Fruit fly (Drosophila melanogaster) whole organism, embryonic: ENCODE results near the gene CG9643.

Experiments
- Blimp-1 ChIP-seq: fragments of 200-800 bp; sonication (Bioruptor generic); optimal IDR thresholded peaks from 3 replicates; lab custom pipeline; 2018; ENCODE audit warnings: missing biosample characterization, missing genetic modification characterization, mild to moderate bottlenecking, moderate library complexity, missing genetic modification reagents
- CG12071 ChIP-seq: fragments of 200-800 bp; sonication (Bioruptor generic); optimal IDR thresholded peaks from 3 replicates; lab custom pipeline; 2018; ENCODE audit warnings: missing biosample characterization, mild to moderate bottlenecking, missing genetic modification characterization
- CG12659 ChIP-seq: fragments of 200-800 bp; sonication (Bioruptor generic); optimal IDR thresholded peaks from 3 replicates; lab custom pipeline; 2017; ENCODE audit warnings: mild to moderate bottlenecking, missing biosample characterization, missing genetic modification reagents, missing genetic modification characterization
- CG14014 ChIP-seq: fragments of 200-800 bp; sonication (Bioruptor generic); IDR thresholded peaks from 2 replicates; pipeline ENCODE4 v1.3.6; 2022; ENCODE audit warnings: missing biosample characterization, missing genetic modification characterization
- CG14667 ChIP-seq: fragments of 200-800 bp; sonication (Bioruptor generic); IDR thresholded peaks from 2 replicates; pipeline ENCODE4 v1.3.6; 2022; ENCODE audit warnings: missing biosample characterization, missing genetic modification characterization
- CG14965 ChIP-seq: fragments of 200-800 bp; sonication (Bioruptor generic); optimal IDR thresholded peaks from 2 replicates; lab custom pipeline; 2016; ENCODE audit warnings: missing biosample characterization, missing genetic modification characterization, borderline replicate concordance
- CG1603 ChIP-seq: fragments of 200-800 bp; sonication (Bioruptor generic); optimal IDR thresholded peaks from 2 replicates; lab custom pipeline; 2019; ENCODE audit warnings: missing biosample characterization, mild to moderate bottlenecking, missing genetic modification characterization, moderate library complexity
- CG17186 ChIP-seq: fragments of 200-800 bp; sonication (Bioruptor generic); optimal IDR thresholded peaks from 3 replicates; lab custom pipeline; 2017; ENCODE audit warnings: missing biosample characterization, missing genetic modification reagents, missing genetic modification characterization
- CG17328 ChIP-seq: fragments of 200-800 bp; sonication (Bioruptor generic); IDR thresholded peaks from 2 replicates; pipeline ENCODE4 v1.3.6; 2022; ENCODE audit warnings: missing biosample characterization, missing genetic modification characterization
- CG18476 ChIP-seq: fragments of 200-800 bp; sonication (Bioruptor generic); optimal IDR thresholded peaks from 2 replicates; lab custom pipeline; 2016; ENCODE audit warnings: missing biosample characterization, mild to moderate bottlenecking, missing genetic modification characterization
- CG2712 ChIP-seq: fragments of 200-800 bp; optimal IDR thresholded peaks from 3 replicates; lab custom pipeline; 2019; ENCODE audit warnings: missing biosample characterization, mild to moderate bottlenecking, missing genetic modification characterization, moderate library complexity
- CG34422 ChIP-seq: fragments of 200-800 bp; sonication (Bioruptor generic); IDR thresholded peaks from 3 replicates; pipeline ENCODE4 v1.3.6; 2022; ENCODE audit warnings: missing biosample characterization, missing genetic modification characterization
- CG6813 ChIP-seq: fragments of 200-800 bp; sonication (Bioruptor generic); optimal IDR thresholded peaks from 2 replicates; lab custom pipeline; 2017; ENCODE audit warnings: missing biosample characterization, missing genetic modification characterization, mild to moderate bottlenecking, moderate library complexity, missing genetic modification reagents
- CG7556 ChIP-seq: fragments of 200-800 bp; sonication (Bioruptor generic); optimal IDR thresholded peaks from 2 replicates; lab custom pipeline; 2017; ENCODE audit warnings: missing biosample characterization, mild to moderate bottlenecking, missing genetic modification characterization
- CkIIα-i1 ChIP-seq: fragments of 200-800 bp; sonication (Bioruptor generic); IDR thresholded peaks from 2 replicates; pipeline ENCODE4 v1.3.6; 2022; ENCODE audit warnings: missing biosample characterization, missing genetic modification characterization
- CrebB ChIP-seq: fragments of 200-800 bp; sonication (Bioruptor generic); optimal IDR thresholded peaks from 3 replicates; lab custom pipeline; 2018; ENCODE audit warnings: missing biosample characterization, mild to moderate bottlenecking, missing genetic modification characterization
- D ChIP-seq, 2 experiments: fragments of 200-800 bp in 1 of 2; fragments of >200 bp in 1 of 2; sonication (Bioruptor generic) in 1 of 2; optimal IDR thresholded peaks; 2 replicates in 1 of 2; 3 replicates in 1 of 2; lab custom pipeline; 2017; ENCODE audit warnings: mild to moderate bottlenecking in 1 of 2, missing biosample characterization in 1 of 2, missing genetic modification characterization in 1 of 2, missing genetic modification reagents in 1 of 2
- Drgx ChIP-seq: fragments of 200-800 bp; sonication (Bioruptor generic); IDR thresholded peaks from 2 replicates; pipeline ENCODE4 v1.3.6; 2022; ENCODE audit warnings: missing biosample characterization, missing genetic modification characterization
- H15 ChIP-seq: fragments of 200-800 bp; sonication (Bioruptor generic); IDR thresholded peaks from 3 replicates; pipeline ENCODE4 v1.3.6; 2022; ENCODE audit warnings: missing biosample characterization, missing genetic modification characterization
- Med ChIP-seq: fragments of 200-800 bp; sonication (Bioruptor generic); peaks from one replicate; lab custom pipeline; 2016; ENCODE audit warnings: missing biosample characterization, missing genetic modification characterization, mild to moderate bottlenecking, inconsistent platforms, moderate library complexity
- Rfx ChIP-seq: fragments of 200-800 bp; sonication (Bioruptor generic); IDR thresholded peaks from 2 replicates; pipeline ENCODE4 v1.3.6; 2022; ENCODE audit warnings: missing biosample characterization, missing genetic modification characterization
- Side ChIP-seq: fragments of 200-800 bp; sonication (Bioruptor generic); optimal IDR thresholded peaks from 2 replicates; lab custom pipeline; 2016; ENCODE audit warnings: missing biosample characterization, missing genetic modification characterization
- ara ChIP-seq: fragments of 200-800 bp; sonication (Bioruptor generic); IDR thresholded peaks from 2 replicates; pipeline ENCODE4 v1.3.6; 2022; ENCODE audit warnings: missing biosample characterization, missing genetic modification characterization
- ci ChIP-seq: fragments of 200-800 bp; sonication (Bioruptor generic); IDR thresholded peaks from 3 replicates; pipeline ENCODE4 v1.3.6; 2022; ENCODE audit warnings: missing biosample characterization, missing genetic modification characterization
- croc ChIP-seq: fragments of 200-800 bp; sonication (Bioruptor generic); conservative IDR thresholded peaks from 3 replicates; pipeline ENCODE4 v1.3.6; 2022; ENCODE audit warnings: missing biosample characterization, missing genetic modification characterization
- dysf ChIP-seq: fragments of 200-800 bp; sonication (Bioruptor generic); IDR thresholded peaks from 3 replicates; pipeline ENCODE4 v1.3.6; 2022; ENCODE audit warnings: missing biosample characterization, missing genetic modification characterization
- ems ChIP-seq: fragments of 200-800 bp; sonication (Bioruptor generic); optimal IDR thresholded peaks from 3 replicates; lab custom pipeline; 2016; ENCODE audit warnings: missing biosample characterization, missing genetic modification characterization
- ewg ChIP-seq: fragments of 200-800 bp; sonication (Bioruptor generic); optimal IDR thresholded peaks from 3 replicates; lab custom pipeline; 2017; ENCODE audit warnings: mild to moderate bottlenecking, missing biosample characterization, missing genetic modification reagents, missing genetic modification characterization
- gem ChIP-seq: fragments of 200-800 bp; sonication (Bioruptor generic); optimal IDR thresholded peaks from 2 replicates; lab custom pipeline; 2019; ENCODE audit warnings: missing biosample characterization, mild to moderate bottlenecking, missing genetic modification characterization, moderate library complexity
- gsb-n ChIP-seq: fragments of 200-800 bp; sonication (Bioruptor generic); optimal IDR thresholded peaks from 3 replicates; lab custom pipeline; 2018; ENCODE audit warnings: missing biosample characterization, mild to moderate bottlenecking, missing genetic modification characterization
- ham ChIP-seq: fragments of 200-800 bp; sonication (Bioruptor generic); IDR thresholded peaks from 2 replicates; pipeline ENCODE4 v1.3.6; 2022; ENCODE audit warnings: missing biosample characterization, missing genetic modification characterization
- ken ChIP-seq: fragments of 200-800 bp; sonication (Bioruptor generic); IDR thresholded peaks from 3 replicates; pipeline ENCODE4 v1.3.6; 2022; ENCODE audit warnings: missing biosample characterization, missing genetic modification characterization
- nau ChIP-seq: fragments of 200-800 bp; sonication (Bioruptor generic); optimal IDR thresholded peaks from 3 replicates; lab custom pipeline; 2017; ENCODE audit warnings: missing biosample characterization, mild to moderate bottlenecking, missing genetic modification characterization, missing genetic modification reagents
- nmo ChIP-seq: fragments of 200-800 bp; sonication (Bioruptor generic); optimal IDR thresholded peaks from 2 replicates; lab custom pipeline; 2018; ENCODE audit warnings: missing biosample characterization, mild to moderate bottlenecking, missing genetic modification characterization, moderate library complexity
- nom ChIP-seq: fragments of 200-800 bp; sonication (Bioruptor generic); optimal IDR thresholded peaks from 2 replicates; lab custom pipeline; 2017; ENCODE audit warnings: missing biosample characterization, missing genetic modification characterization, mild to moderate bottlenecking, moderate library complexity, missing genetic modification reagents
- oc ChIP-seq: fragments of 200-800 bp; sonication (Bioruptor generic); optimal IDR thresholded peaks from 2 replicates; lab custom pipeline; 2018; ENCODE audit warnings: missing biosample characterization, mild to moderate bottlenecking, missing genetic modification characterization, moderate library complexity
- pho ChIP-seq: fragments of 200-800 bp; sonication (Bioruptor generic); optimal IDR thresholded peaks from 2 replicates; lab custom pipeline; 2016; ENCODE audit warnings: missing biosample characterization, missing genetic modification characterization
- pum ChIP-seq: fragments of 200-800 bp; sonication (Bioruptor generic); optimal IDR thresholded peaks from 2 replicates; lab custom pipeline; 2016; ENCODE audit warnings: missing biosample characterization, missing genetic modification characterization
- pzg ChIP-seq: fragments of 200-800 bp; sonication (Bioruptor generic); optimal IDR thresholded peaks from 3 replicates; lab custom pipeline; 2018; ENCODE audit warnings: missing biosample characterization, mild to moderate bottlenecking, missing genetic modification characterization, moderate library complexity
- row ChIP-seq: fragments of 200-800 bp; sonication (Bioruptor generic); IDR thresholded peaks from 3 replicates; pipeline ENCODE4 v1.3.6; 2022; ENCODE audit warnings: missing biosample characterization, missing genetic modification characterization
- run ChIP-seq: fragments of 200-800 bp; sonication (Bioruptor generic); optimal IDR thresholded peaks from 3 replicates; lab custom pipeline; 2018; ENCODE audit warnings: missing biosample characterization, mild to moderate bottlenecking, missing genetic modification characterization
- sd ChIP-seq: fragments of 200-800 bp; sonication (Bioruptor generic); optimal IDR thresholded peaks from 3 replicates; lab custom pipeline; 2018; ENCODE audit warnings: missing biosample characterization, mild to moderate bottlenecking, missing genetic modification characterization, moderate library complexity
- sens ChIP-seq: fragments of 200-800 bp; sonication (Bioruptor generic); peaks from one replicate; lab custom pipeline; 2016; ENCODE audit warnings: missing biosample characterization, missing genetic modification characterization
- seq ChIP-seq: fragments of 200-800 bp; sonication (Bioruptor generic); IDR thresholded peaks from 2 replicates; pipeline ENCODE4 v1.3.6; 2022; ENCODE audit warnings: missing biosample characterization, missing genetic modification characterization
- stwl ChIP-seq: fragments of 200-800 bp; sonication (Bioruptor generic); optimal IDR thresholded peaks from 3 replicates; lab custom pipeline; 2018; ENCODE audit warnings: missing biosample characterization, mild to moderate bottlenecking, missing genetic modification characterization, moderate library complexity
- toy ChIP-seq: fragments of 200-800 bp; sonication (Bioruptor generic); IDR thresholded peaks from 2 replicates; pipeline ENCODE4 v1.3.6; 2022; ENCODE audit warnings: missing biosample characterization, missing genetic modification characterization
- trh ChIP-seq: fragments of 200-800 bp; sonication (Bioruptor generic); optimal IDR thresholded peaks from 2 replicates; lab custom pipeline; 2016; ENCODE audit warnings: missing biosample characterization, missing genetic modification characterization
- unpg ChIP-seq: fragments of 200-800 bp; sonication (Bioruptor generic); optimal IDR thresholded peaks from 3 replicates; lab custom pipeline; 2018; ENCODE audit warnings: missing biosample characterization, mild to moderate bottlenecking, missing genetic modification characterization, moderate library complexity
- zf30C ChIP-seq: fragments of 200-800 bp; sonication (Bioruptor generic); optimal IDR thresholded peaks from 3 replicates; lab custom pipeline; 2018; ENCODE audit warnings: missing biosample characterization, mild to moderate bottlenecking, missing genetic modification characterization

CG9643 gene

dm6 chr2L:3004601-3005000 lies 25.5 kb upstream of the CG9643 start:
- peak; percentile 77 for TF ChIP-seq Med
- peak; percentile 30 for TF ChIP-seq zf30C (GFP tag; lab: Kevin White, UChicago)
- no peak for TF ChIP-seq pho (GFP tag; lab: Kevin White, UChicago)
- peak; percentile 58 for TF ChIP-seq sens
- no peak for TF ChIP-seq trh (GFP tag; lab: Kevin White, UChicago)
- TF ChIP-seq ken (GFP tag; lab: Robert Waterston, UW) = 0 out of 3 replicates have a peak, but pooled peaks have one; percentile 29
- peak; percentile 25 for TF ChIP-seq nom (GFP tag; lab: Kevin White, UChicago)
- TF ChIP-seq CG17328 (GFP tag; lab: Robert Waterston, UW) = 0 out of 2 replicates have a peak, but pooled peaks have one; percentile 22
- TF ChIP-seq ara (GFP tag; lab: Robert Waterston, UW) = 0 out of 2 replicates have a peak, but pooled peaks have one; percentile 27
- TF ChIP-seq CG2712 (tag; lab: Kevin White, UChicago) = peak; percentile 1
- TF ChIP-seq CG1603 (tag; lab: Kevin White, UChicago) = peak; percentile 26
- no peak for TF ChIP-seq Side (GFP tag; lab: Kevin White, UChicago)
- 0 out of 2 replicates have a peak, but pooled peaks have one; percentile 15 for TF ChIP-seq Drgx (GFP tag; lab: Robert Waterston, UW)
- TF ChIP-seq sd (tag; lab: Kevin White, UChicago) = peak; percentile 52
- 0 out of 3 replicates have a peak, but pooled peaks have one; percentile 20 for TF ChIP-seq CG34422 (GFP tag; lab: Robert Waterston, UW)
- TF ChIP-seq row (GFP tag; lab: Robert Waterston, UW) = peak; percentile 20; the same call in 1 of the 3 replicates
- no peak for TF ChIP-seq CrebB (tag; lab: Kevin White, UChicago)

dm6 chr2L:3003399-3003798 lies 24.3 kb upstream of the CG9643 start:
- TF ChIP-seq D (optimal IDR thresholded peaks at IDR 0.05; lab: Kevin White, UChicago) = no peak
- peak; percentile 57 for TF ChIP-seq D (GFP tag; optimal IDR thresholded peaks at IDR 0.05; lab: Kevin White, UChicago)
- TF ChIP-seq ham (GFP tag; lab: Robert Waterston, UW) = no peak
- peak; percentile 68 for TF ChIP-seq CG12071 (GFP tag; lab: Kevin White, UChicago)
- TF ChIP-seq run (tag; lab: Kevin White, UChicago) = peak; percentile 56
- no peak for TF ChIP-seq CkIIα-i1 (GFP tag; lab: Robert Waterston, UW)
- TF ChIP-seq CG14965 = no peak
- no peak for TF ChIP-seq croc
- peak; percentile 23 for TF ChIP-seq CG6813 (GFP tag; lab: Kevin White, UChicago)
- TF ChIP-seq CG7556 (GFP tag; lab: Kevin White, UChicago) = peak; percentile 41
- TF ChIP-seq H15 = 0 out of 3 replicates have a peak, but pooled peaks have one; percentile 21
- peak; percentile 69 for TF ChIP-seq unpg
- TF ChIP-seq Blimp-1 = peak; percentile 77
- peak; percentile 62 for TF ChIP-seq gsb-n (tag; lab: Kevin White, UChicago)
- peak; percentile 63; the same call in 2 of the 3 replicates for TF ChIP-seq dysf (GFP tag; lab: Robert Waterston, UW)
- TF ChIP-seq Rfx (GFP tag; lab: Robert Waterston, UW) = no peak
- no peak for TF ChIP-seq stwl
- TF ChIP-seq CG14667 (GFP tag; lab: Robert Waterston, UW) = no peak
- peak; percentile 14 for TF ChIP-seq ems (GFP tag; lab: Kevin White, UChicago)
- peak; percentile 2 for TF ChIP-seq CG17186 (GFP tag; lab: Kevin White, UChicago)
- TF ChIP-seq CG14014 (GFP tag; lab: Robert Waterston, UW) = peak; percentile 8; the same call in 1 of the 2 replicates
- peak; percentile 62 for TF ChIP-seq oc (tag; lab: Kevin White, UChicago)
- peak; percentile 57 for TF ChIP-seq CG12659 (GFP tag; lab: Kevin White, UChicago)
- TF ChIP-seq pzg = no peak
- peak; percentile 4 for TF ChIP-seq CG18476
- peak; percentile 54 for TF ChIP-seq nau (GFP tag; lab: Kevin White, UChicago)
- TF ChIP-seq pum = peak; percentile 20
- TF ChIP-seq ci (GFP tag; lab: Robert Waterston, UW) = peak; percentile 71
- TF ChIP-seq ewg = peak; percentile 49
- TF ChIP-seq seq (GFP tag; lab: Robert Waterston, UW) = 0 out of 2 replicates have a peak, but pooled peaks have one; percentile 20
- TF ChIP-seq toy (GFP tag; lab: Robert Waterston, UW) = no peak
- peak; percentile 76 for TF ChIP-seq gem (tag; lab: Kevin White, UChicago)
- TF ChIP-seq nmo (GFP tag; lab: Kevin White, UChicago) = peak; percentile 63
